Worm (Caenorhabditis elegans) whole organism, L3 larva: Measurements from ENCODE around the gene gpa-2.
A peak's percentile ranks its signal among the peaks of the same experiment; 100 is the strongest.

Source experiments
- ZK546.5 ChIP-seq: sonication (generic microtip); optimal IDR thresholded peaks from 2 replicates; lab custom pipeline; 2017; ENCODE audit warnings: missing biosample characterization, missing genetic modification characterization
- ama-1 ChIP-seq: fragments of 150-350 bp; optimal IDR thresholded peaks from 2 replicates; lab custom pipeline; 2018
- ceh-16 ChIP-seq: sonication (generic microtip); optimal IDR thresholded peaks from 2 replicates; lab custom pipeline; 2017; ENCODE audit warnings: missing biosample characterization, missing genetic modification characterization
- ceh-28 ChIP-seq: fragments of 150-350 bp; optimal IDR thresholded peaks from 2 replicates; lab custom pipeline; 2014; ENCODE audit warnings: missing biosample characterization, missing genetic modification reagents, missing genetic modification characterization
- ceh-82 ChIP-seq: fragments of 150-350 bp; optimal IDR thresholded peaks from 2 replicates; lab custom pipeline; 2014; ENCODE audit warnings: missing biosample characterization, missing genetic modification characterization
- ceh-9 ChIP-seq: sonication (generic microtip); optimal IDR thresholded peaks from 2 replicates; lab custom pipeline; 2018; ENCODE audit warnings: missing biosample characterization, missing genetic modification characterization
- egl-27 ChIP-seq: sonication (generic microtip); optimal IDR thresholded peaks from 4 replicates; lab custom pipeline; 2017; ENCODE audit warnings: missing biosample characterization, missing genetic modification reagents, missing genetic modification characterization
- elt-1 ChIP-seq: fragments of 150-350 bp; optimal IDR thresholded peaks from 2 replicates; lab custom pipeline; 2014; ENCODE audit warnings: missing biosample characterization, missing genetic modification characterization
- eor-1 ChIP-seq, 2 experiments: fragments of 150-350 bp; optimal IDR thresholded peaks; 2 replicates each; lab custom pipeline; 2014 to 2018; ENCODE audit warnings: missing biosample characterization in 2 of 2, missing genetic modification characterization in 2 of 2
- fkh-10 ChIP-seq: sonication (generic microtip); optimal IDR thresholded peaks from 2 replicates; lab custom pipeline; 2017; ENCODE audit warnings: missing biosample characterization, missing genetic modification reagents, missing genetic modification characterization
- fos-1 ChIP-seq: fragments of 150-350 bp; optimal IDR thresholded peaks from 2 replicates; lab custom pipeline; 2014; ENCODE audit warnings: missing biosample characterization, missing genetic modification characterization
- jun-1 ChIP-seq: fragments of 150-350 bp; optimal IDR thresholded peaks from 2 replicates; lab custom pipeline; 2014; ENCODE audit warnings: missing biosample characterization, missing genetic modification reagents, missing genetic modification characterization
- lin-15B ChIP-seq: fragments of 150-350 bp; optimal IDR thresholded peaks from 2 replicates; lab custom pipeline; 2014; ENCODE audit warnings: missing biosample characterization, missing genetic modification characterization
- lin-39 ChIP-seq: fragments of 150-350 bp; optimal IDR thresholded peaks from 2 replicates; lab custom pipeline; 2018; ENCODE audit warnings: missing biosample characterization, missing genetic modification reagents, missing genetic modification characterization
- lsy-12 ChIP-seq: sonication (generic microtip); optimal IDR thresholded peaks from 2 replicates; lab custom pipeline; 2016; ENCODE audit warnings: mild to moderate bottlenecking, missing genetic modification characterization, missing compliant biosample characterization
- mdl-1 ChIP-seq: fragments of 150-350 bp; optimal IDR thresholded peaks from 2 replicates; lab custom pipeline; 2014; ENCODE audit warnings: missing biosample characterization, missing genetic modification characterization
- mml-1 ChIP-seq: fragments of 150-350 bp; sonication (generic microtip); optimal IDR thresholded peaks from 3 replicates; lab custom pipeline; 2014; ENCODE audit warnings: missing biosample characterization, missing genetic modification characterization
- nhr-11 ChIP-seq: fragments of 150-350 bp; optimal IDR thresholded peaks from 2 replicates; lab custom pipeline; 2014; ENCODE audit warnings: missing biosample characterization, missing genetic modification characterization
- nhr-12 ChIP-seq: fragments of 150-350 bp; optimal IDR thresholded peaks from 2 replicates; lab custom pipeline; 2014; ENCODE audit warnings: missing biosample characterization, missing genetic modification characterization
- nhr-23 ChIP-seq: fragments of 150-350 bp; optimal IDR thresholded peaks from 2 replicates; lab custom pipeline; 2014; ENCODE audit warnings: missing biosample characterization, missing genetic modification reagents, missing genetic modification characterization
- nhr-237 ChIP-seq: fragments of 150-350 bp; optimal IDR thresholded peaks from 2 replicates; lab custom pipeline; 2014; ENCODE audit warnings: missing biosample characterization, missing genetic modification characterization
- nhr-25 ChIP-seq: sonication (generic microtip); optimal IDR thresholded peaks from 2 replicates; lab custom pipeline; 2017; ENCODE audit warnings: missing biosample characterization, missing genetic modification characterization
- nhr-28 ChIP-seq: fragments of 150-350 bp; optimal IDR thresholded peaks from 2 replicates; lab custom pipeline; 2014; ENCODE audit warnings: missing biosample characterization, missing genetic modification characterization
- nhr-43 ChIP-seq: sonication (generic microtip); optimal IDR thresholded peaks from 2 replicates; lab custom pipeline; 2016; ENCODE audit warnings: mild to moderate bottlenecking, missing genetic modification characterization, missing compliant biosample characterization; ENCODE audit not compliant: poor library complexity, severe bottlenecking
- nhr-76 ChIP-seq: fragments of 150-350 bp; sonication (generic microtip); optimal IDR thresholded peaks from 5 replicates; lab custom pipeline; 2014; ENCODE audit warnings: missing biosample characterization, missing genetic modification characterization
- pqm-1 ChIP-seq: fragments of 150-350 bp; optimal IDR thresholded peaks from 2 replicates; lab custom pipeline; 2017; ENCODE audit warnings: missing biosample characterization, missing genetic modification characterization, inconsistent platforms
- sea-2 ChIP-seq: fragments of 150-350 bp; sonication (generic microtip); optimal IDR thresholded peaks from 4 replicates; lab custom pipeline; 2014; ENCODE audit warnings: missing biosample characterization, missing genetic modification reagents, missing genetic modification characterization
- tbx-2 ChIP-seq: sonication (generic microtip); optimal IDR thresholded peaks from 2 replicates; lab custom pipeline; 2016; ENCODE audit warnings: mild to moderate bottlenecking, missing genetic modification characterization, missing compliant biosample characterization
- unc-39 ChIP-seq: sonication (generic microtip); optimal IDR thresholded peaks from 4 replicates; lab custom pipeline; 2017; ENCODE audit warnings: missing biosample characterization, missing genetic modification characterization
- zag-1 ChIP-seq: fragments of 150-350 bp; optimal IDR thresholded peaks from 2 replicates; lab custom pipeline; 2014; ENCODE audit warnings: missing biosample characterization, missing genetic modification characterization
- ztf-11 ChIP-seq: fragments of 150-350 bp; optimal IDR thresholded peaks from 2 replicates; lab custom pipeline; 2014; ENCODE audit warnings: missing biosample characterization, missing genetic modification characterization
- ztf-4 ChIP-seq: fragments of 150-350 bp; optimal IDR thresholded peaks from 2 replicates; lab custom pipeline; 2014; ENCODE audit warnings: missing biosample characterization, missing genetic modification characterization

The gpa-2 gene

DNA sequence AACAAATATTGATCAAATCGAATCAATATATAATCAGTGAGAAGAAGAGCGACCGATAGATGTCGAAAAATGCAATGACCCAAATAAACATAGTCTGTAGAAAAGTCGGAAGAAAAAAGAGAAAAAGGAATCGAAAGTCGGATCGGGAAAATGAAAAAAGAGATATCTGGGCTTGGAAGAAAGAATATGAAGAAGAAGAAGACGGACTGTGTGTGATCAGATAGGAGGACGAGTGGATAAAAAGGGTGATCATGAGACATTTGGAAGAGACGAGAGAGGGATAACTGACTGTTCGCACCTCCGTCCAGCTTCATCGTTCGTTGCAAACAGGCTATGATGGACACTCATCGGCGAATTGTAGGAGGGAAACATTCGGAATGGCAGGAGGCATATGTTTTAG is 38.8 kb downstream of the gpa-2 start:
- TF ChIP-seq ama-1 (lab: Kevin White, UChicago) (no peak), ceh-28 (peak; percentile 46), nhr-25 (tag; lab: Kevin White, UChicago) (peak; percentile 41), nhr-23 (tag; lab: Kevin White, UChicago) (peak; percentile 78), jun-1 (no peak)

DNA sequence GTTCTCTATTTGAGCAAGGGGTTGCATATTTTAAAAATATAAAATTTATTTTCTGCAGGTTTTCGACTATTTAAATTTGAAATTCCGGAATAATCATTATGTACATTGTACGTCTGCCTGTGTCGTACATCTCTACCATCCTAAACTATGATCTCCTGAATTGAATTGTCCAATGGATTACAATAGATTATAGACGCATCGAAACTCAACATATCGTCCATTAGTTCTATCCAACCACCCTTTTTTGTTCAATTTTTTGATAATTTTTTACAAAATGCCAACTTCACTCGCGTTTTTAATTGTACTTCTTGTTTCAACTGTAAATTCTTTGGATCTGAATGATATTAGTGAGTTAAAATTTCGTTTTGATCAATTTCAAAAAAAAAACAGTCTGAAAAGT is 39.6 kb downstream of the gpa-2 start, which contains the start of gene F52E1.2:
TSS of gene F52E1.2 (plus strand) at position 190 of the 400 bp plus-strand sequence.
- TF ChIP-seq ceh-16 (tag; lab: Kevin White, UChicago) (no peak), eor-1 (tag; optimal IDR thresholded peaks at IDR 0.05; lab: Kevin White, UChicago) (no peak), nhr-43 (tag; lab: Kevin White, UChicago) (no peak), jun-1 (no peak), nhr-237 (tag; lab: Kevin White, UChicago) (no peak), lin-39 (tag; lab: Kevin White, UChicago) (no peak), ceh-9 (no peak), pqm-1 (tag; lab: Kevin White, UChicago) (no peak), ztf-4 (tag; lab: Kevin White, UChicago) (no peak), fos-1 (tag; lab: Kevin White, UChicago) (no peak), tbx-2 (tag; lab: Kevin White, UChicago) (no peak), ZK546.5 (tag; lab: Kevin White, UChicago) (no peak)
- TF ChIP-seq, all 47 proteins: peak for 0

DNA sequence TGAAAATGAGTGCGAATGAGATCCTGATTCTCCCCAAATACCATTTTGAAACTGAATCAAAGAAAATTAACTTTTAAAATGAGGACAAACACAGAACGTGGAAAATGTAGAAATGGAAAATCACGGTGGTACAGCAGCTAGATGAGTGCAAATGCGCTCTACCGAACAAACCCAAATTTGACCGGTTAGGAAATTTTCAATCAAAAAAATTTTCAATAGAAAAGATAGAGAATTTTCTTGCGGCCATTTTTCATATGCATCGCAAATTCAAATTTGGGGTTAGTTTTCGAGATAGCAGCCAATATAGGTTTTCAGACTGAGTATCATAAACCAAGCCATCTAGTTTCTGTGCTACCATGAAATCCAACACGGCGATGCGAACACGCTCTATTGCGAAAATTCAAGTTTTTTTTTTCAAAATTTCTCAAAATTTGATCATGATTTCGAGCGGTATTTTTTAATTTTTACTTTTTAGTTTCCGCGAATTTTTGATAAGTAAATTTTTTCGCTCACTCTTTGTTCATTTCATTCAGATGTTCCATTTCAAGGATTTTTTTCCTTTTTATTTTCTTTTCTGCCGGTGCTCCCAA is 42.7 kb downstream of the gpa-2 start, which contains the start of gene vha-18:
TSS of gene vha-18 (minus strand) at position 51 of the 590 bp plus-strand sequence.
- TF ChIP-seq eor-1 (tag; optimal IDR thresholded peaks at IDR 0.05; lab: Kevin White, UChicago): no peak
- TF ChIP-seq zag-1 (tag; lab: Kevin White, UChicago): no peak
- TF ChIP-seq ZK546.5 (tag; lab: Kevin White, UChicago): no peak
- TF ChIP-seq jun-1: no peak
- TF ChIP-seq, all 47 proteins: peak for 0

DNA sequence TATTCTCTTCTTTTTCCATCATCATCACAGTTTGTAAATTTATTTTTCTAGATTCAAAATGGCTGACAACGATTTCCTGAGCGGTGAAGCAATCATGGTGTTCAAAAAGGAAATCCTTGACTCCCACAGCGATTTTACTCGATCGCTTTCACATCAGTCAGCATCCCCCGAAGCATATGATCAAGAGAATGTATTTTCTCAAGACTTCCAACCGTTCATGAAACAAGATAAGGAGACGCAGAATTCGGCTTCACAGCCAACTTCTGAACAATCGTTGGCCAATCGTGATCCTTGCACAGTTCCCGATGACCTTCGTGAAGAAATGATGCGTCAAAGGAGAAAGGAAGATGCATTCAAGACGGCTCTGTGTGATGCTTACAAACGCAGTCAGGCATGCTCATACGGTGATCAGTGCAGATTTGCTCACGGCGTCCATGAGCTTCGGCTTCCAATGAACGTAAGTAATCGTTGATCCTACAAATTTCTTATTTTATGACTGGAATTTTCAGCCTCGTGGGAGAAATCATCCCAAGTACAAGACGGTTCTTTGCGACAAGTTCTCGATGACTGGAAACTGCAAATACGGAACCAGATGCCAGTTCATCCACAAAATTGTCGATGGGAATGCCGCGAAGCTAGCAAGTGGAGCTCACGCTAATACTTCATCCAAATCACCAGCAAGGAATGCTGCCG is 43.4 kb downstream of the gpa-2 start, which contains the start of gene pos-1:
TSS of gene pos-1 (plus strand) at position 51 of the 693 bp plus-strand sequence.
- no peak for TF ChIP-seq fkh-10
- no peak for TF ChIP-seq mdl-1 (tag; lab: Kevin White, UChicago)
- no peak for TF ChIP-seq egl-27 (tag; lab: Kevin White, UChicago)
- TF ChIP-seq ceh-82 (tag; lab: Kevin White, UChicago): no peak
- no peak for TF ChIP-seq fos-1 (tag; lab: Kevin White, UChicago)

DNA sequence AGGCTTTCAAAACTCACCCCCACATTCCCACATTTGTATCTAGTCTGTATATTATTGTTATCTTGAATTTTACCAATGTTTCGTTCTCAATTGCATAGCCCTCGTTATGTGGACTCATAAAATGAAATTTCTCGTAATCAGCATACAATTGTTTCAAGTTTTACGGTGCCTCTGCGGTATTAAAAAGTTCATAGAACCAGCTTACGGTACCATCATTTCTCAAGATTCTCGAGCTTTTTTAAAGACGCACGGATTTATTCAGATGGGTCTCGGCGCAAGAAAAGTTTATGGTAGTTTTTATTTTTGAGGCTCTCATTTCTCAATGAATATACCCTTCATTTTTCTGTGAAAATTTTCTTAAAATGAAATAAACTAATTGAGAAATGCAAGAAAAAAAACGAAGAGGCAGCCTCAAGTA is 44.3 kb downstream of the gpa-2 start:
- TF ChIP-seq pqm-1 (tag; lab: Kevin White, UChicago) (no peak), ZK546.5 (tag; lab: Kevin White, UChicago) (no peak), elt-1 (tag; lab: Kevin White, UChicago) (no peak), zag-1 (tag; lab: Kevin White, UChicago) (no peak), fos-1 (tag; lab: Kevin White, UChicago) (no peak), nhr-28 (no peak), sea-2 (GFP tag; lab: Kevin White, UChicago) (no peak), jun-1 (no peak), mml-1 (tag; lab: Kevin White, UChicago) (no peak), nhr-11 (no peak), ceh-9 (no peak), lsy-12 (no peak), lin-39 (tag; lab: Kevin White, UChicago) (no peak), nhr-237 (tag; lab: Kevin White, UChicago) (no peak), unc-39 (no peak), lin-15B (tag; lab: Kevin White, UChicago) (no peak), nhr-12 (tag; lab: Kevin White, UChicago) (no peak), nhr-76 (tag; lab: Kevin White, UChicago) (no peak), ztf-11 (tag; lab: Kevin White, UChicago) (no peak)
